Worm (Caenorhabditis elegans): ENCODE data around the gene T14G8.6.

The T14G8.6 gene

ce11 chrX:12843530-12843929 lies 19.1 kb downstream of the T14G8.6 start (continued):
- TF ChIP-seq lin-14 (GFP tag; optimal IDR thresholded peaks at IDR 0.05), result peak; percentile 51

- TF ChIP-seq nhr-71 (tag; optimal IDR thresholded peaks at IDR 0.05), result no peak
- TF ChIP-seq zag-1 (tag; optimal IDR thresholded peaks at IDR 0.05), result no peak
- TF ChIP-seq blmp-1 (tag; optimal IDR thresholded peaks at IDR 0.05), result peak; percentile 26
Observed at ce11 chrX:12843011-12843410, 19.6 kb downstream of the T14G8.6 start, which contains the start of gene C52G5.2. Gene C52G5.2 (plus strand): TSS chrX:12843311.

- TF ChIP-seq nhr-71 (tag; optimal IDR thresholded peaks at IDR 0.05) (peak; percentile 23), lin-14 (GFP tag; optimal IDR thresholded peaks at IDR 0.05) (peak; percentile 66), nhr-47 (tag; optimal IDR thresholded peaks at IDR 0.05) (no peak), elt-3 (tag; optimal IDR thresholded peaks at IDR 0.05) (peak in 2 of 6 experiments; percentile 14 to 85), blmp-1 (tag; optimal IDR thresholded peaks at IDR 0.05) (peak; percentile 81), skn-1 (tag; optimal IDR thresholded peaks at IDR 0.05) (no peak), nhr-11 (tag; optimal IDR thresholded peaks at IDR 0.05) (no peak), nhr-20 (tag; optimal IDR thresholded peaks at IDR 0.05) (peak; percentile 43), irx-1 (tag; optimal IDR thresholded peaks at IDR 0.05) (no peak), nhr-77 (tag; optimal IDR thresholded peaks at IDR 0.05) (no peak), jun-1 (tag; optimal IDR thresholded peaks at IDR 0.05) (no peak), tbx-2 (tag; optimal IDR thresholded peaks at IDR 0.05) (peak; percentile 4), nhr-85 (tag) (peak; percentile 64), pag-3 (tag; optimal IDR thresholded peaks at IDR 0.05; ENCODE audit: borderline replicate concordance, insufficient read depth) (peak; percentile 5), lin-35 (GFP tag; optimal IDR thresholded peaks at IDR 0.05) (peak in 1 of 2 experiments; percentile 8), mef-2 (tag; optimal IDR thresholded peaks at IDR 0.05) (no peak), efl-1 (optimal IDR thresholded peaks at IDR 0.05) (no peak), efl-1 (GFP tag; optimal IDR thresholded peaks at IDR 0.05 in 1 of 2) (peak in 1 of 2 experiments; percentile 67), mdl-1 (tag; optimal IDR thresholded peaks at IDR 0.05) (peak in 1 of 2 experiments; percentile 10), lin-39 (tag; optimal IDR thresholded peaks at IDR 0.05) (no peak)
Observed at ce11 chrX:12834848-12835247, 27.8 kb downstream of the T14G8.6 start.

ce11 chrX:12829055-12829454 lies 33.6 kb downstream of the T14G8.6 start:
- TF ChIP-seq ama-1 (optimal IDR thresholded peaks at IDR 0.05) (no peak), rnt-1 (tag; optimal IDR thresholded peaks at IDR 0.05) (no peak), elt-3 (tag; optimal IDR thresholded peaks at IDR 0.05) (no peak), mef-2 (tag; optimal IDR thresholded peaks at IDR 0.05) (no peak), egl-13 (tag; optimal IDR thresholded peaks at IDR 0.05) (no peak), hlh-17 (GFP tag; optimal IDR thresholded peaks at IDR 0.05; ENCODE audit: borderline replicate concordance) (no peak), zag-1 (tag; optimal IDR thresholded peaks at IDR 0.05) (no peak), fkh-10 (GFP tag; optimal IDR thresholded peaks at IDR 0.05) (no peak), fkh-4 (tag; optimal IDR thresholded peaks at IDR 0.05; ENCODE audit: borderline replicate concordance) (no peak), ceh-63 (GFP tag; optimal IDR thresholded peaks at IDR 0.05) (no peak), sup-37 (GFP tag; optimal IDR thresholded peaks at IDR 0.05) (no peak), hlh-4 (tag; optimal IDR thresholded peaks at IDR 0.05) (no peak), ceh-82 (tag; optimal IDR thresholded peaks at IDR 0.05) (no peak), nhr-77 (tag; optimal IDR thresholded peaks at IDR 0.05) (no peak), unc-62 (GFP tag; optimal IDR thresholded peaks at IDR 0.05) (no peak)

ce11 chrX:12827741-12828408 lies 34.8 kb downstream of the T14G8.6 start:
- no peak for TF ChIP-seq aly-2 (tag; optimal IDR thresholded peaks at IDR 0.05)
- no peak for TF ChIP-seq nhr-237 (tag; optimal IDR thresholded peaks at IDR 0.05)
- TF ChIP-seq mdl-1 (tag; optimal IDR thresholded peaks at IDR 0.05), result no peak
- TF ChIP-seq ets-5 (GFP tag; IDR thresholded peaks at IDR 0.05), result no peak
- TF ChIP-seq swsn-7 (tag; optimal IDR thresholded peaks at IDR 0.05), result no peak
- TF ChIP-seq lin-14 (GFP tag; optimal IDR thresholded peaks at IDR 0.05), result peak; percentile 12
- TF ChIP-seq unc-62 (GFP tag; optimal IDR thresholded peaks at IDR 0.05), result no peak
- no peak for TF ChIP-seq efl-1 (optimal IDR thresholded peaks at IDR 0.05)
- TF ChIP-seq efl-1 (GFP tag; optimal IDR thresholded peaks at IDR 0.05 in 1 of 2), result peak in 1 of 2 experiments; percentile 87
- TF ChIP-seq nhr-76 (tag; optimal IDR thresholded peaks at IDR 0.05), result no peak
- no peak for TF ChIP-seq sptf-1 (tag; optimal IDR thresholded peaks at IDR 0.05)
- TF ChIP-seq lin-35 (GFP tag; optimal IDR thresholded peaks at IDR 0.05), result no peak
- no peak for TF ChIP-seq sox-4 (tag; optimal IDR thresholded peaks at IDR 0.05)
- TF ChIP-seq nhr-84 (tag; optimal IDR thresholded peaks at IDR 0.05), result no peak
- no peak for TF ChIP-seq dpl-1 (GFP tag; optimal IDR thresholded peaks at IDR 0.05)
- TF ChIP-seq lin-39 (tag; optimal IDR thresholded peaks at IDR 0.05), result no peak

Data from whole organism, L1 larva.